Worm (Caenorhabditis elegans): ENCODE results near the gene rga-1.

The rga-1 gene

ce11 chrII:11450882-11451281 lies 13.8 kb upstream of the rga-1 start:
- TF ChIP-seq unc-62 (GFP tag; optimal IDR thresholded peaks at IDR 0.05), result no peak

- no peak for TF ChIP-seq unc-62 (GFP tag; optimal IDR thresholded peaks at IDR 0.05)
These were observed 13.0 kb upstream of the rga-1 start for ce11 chrII:11451738-11452137.

ce11 chrII:11452498-11453005 lies 12.1 kb upstream of the rga-1 start, which contains the start of gene rsp-2:
Gene rsp-2, minus strand, starts transcription at chrII:11452955.
- TF ChIP-seq unc-62 (GFP tag; optimal IDR thresholded peaks at IDR 0.05), result no peak

DNA sequence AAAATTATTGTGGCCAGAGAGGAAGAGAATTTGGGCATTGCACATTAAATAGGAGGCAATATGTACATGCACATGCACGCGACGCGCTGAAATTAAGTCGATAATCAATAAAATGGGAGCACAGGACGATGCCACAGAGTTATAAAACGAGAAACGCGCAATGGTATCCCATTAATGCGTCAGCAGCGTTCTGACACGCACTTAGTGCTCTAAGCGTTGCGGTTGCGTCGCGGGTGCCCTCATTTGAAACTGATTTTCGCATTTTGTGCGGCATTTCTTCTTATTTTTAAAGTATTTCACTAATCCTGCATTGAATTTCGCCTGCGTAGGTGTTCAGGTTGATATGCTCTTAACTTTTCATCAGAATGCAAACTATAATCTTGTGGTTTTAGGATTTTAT lies 11.7 kb upstream of the rga-1 start, which contains the start of gene rsp-1:
TSS of gene rsp-1 (plus strand) at position 338 of the 400 bp plus-strand sequence.
- TF ChIP-seq unc-62 (GFP tag; optimal IDR thresholded peaks at IDR 0.05), result no peak

DNA sequence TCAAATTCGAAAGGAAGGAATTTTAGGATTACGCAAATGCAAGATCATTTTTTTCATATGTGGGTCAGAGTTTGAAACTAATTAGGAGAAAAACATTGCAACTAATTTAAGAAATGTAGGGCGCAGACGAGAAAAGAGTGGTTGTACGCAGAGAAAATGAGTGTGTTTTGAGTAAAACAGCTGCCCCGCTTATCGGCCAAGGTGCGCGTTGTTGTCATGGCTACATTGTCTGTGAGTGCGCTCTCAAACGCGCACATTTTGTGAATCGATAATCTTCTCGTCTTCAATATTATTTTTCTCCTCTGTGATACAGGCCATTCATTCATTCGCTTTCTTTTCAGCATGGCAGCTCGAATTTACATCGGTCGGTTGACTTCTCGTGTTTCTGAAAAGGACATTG lies 11.1 kb upstream of the rga-1 start:
- no peak for TF ChIP-seq unc-62 (GFP tag; optimal IDR thresholded peaks at IDR 0.05)

DNA sequence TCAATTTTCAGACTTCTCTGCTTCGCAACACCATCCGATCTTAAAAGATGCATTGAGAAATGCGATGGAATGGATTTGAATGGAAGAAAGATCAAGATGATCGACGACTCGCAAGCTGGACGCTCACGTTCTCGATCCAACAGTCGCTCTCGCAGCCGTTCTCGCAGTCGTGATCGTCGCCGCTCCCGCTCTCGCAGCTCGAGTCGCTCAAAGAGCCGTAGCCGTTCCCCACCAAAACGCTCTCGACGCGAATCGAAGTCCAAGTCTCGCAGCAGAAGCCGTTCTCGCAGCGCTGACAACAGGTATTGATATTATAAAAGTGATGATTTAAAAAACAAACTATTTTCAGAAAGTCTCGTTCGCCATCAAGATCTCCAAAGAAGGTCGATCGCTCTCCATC lies 9.6 kb upstream of the rga-1 start:
- TF ChIP-seq unc-62 (GFP tag; optimal IDR thresholded peaks at IDR 0.05), result no peak

DNA sequence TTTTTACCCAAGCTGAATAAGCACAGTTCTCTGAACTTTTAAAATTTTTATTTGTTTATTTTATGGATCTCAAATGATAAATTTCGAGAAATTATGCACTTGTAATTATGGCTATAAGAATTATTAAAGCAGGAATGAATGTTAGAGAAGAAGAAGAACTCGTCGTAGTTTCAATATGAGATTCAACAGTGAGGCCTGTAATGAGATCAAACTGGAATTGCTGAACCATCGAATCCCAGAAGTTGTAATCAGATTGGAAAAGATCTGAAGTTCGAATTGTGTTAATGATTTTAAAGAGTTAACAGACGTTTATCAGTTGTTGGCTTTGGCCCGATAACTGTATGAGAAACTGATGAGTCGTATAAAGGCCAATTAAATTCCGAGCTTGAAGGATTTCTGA lies 9.0 kb upstream of the rga-1 start:
- TF ChIP-seq unc-62 (GFP tag; optimal IDR thresholded peaks at IDR 0.05), result no peak

DNA sequence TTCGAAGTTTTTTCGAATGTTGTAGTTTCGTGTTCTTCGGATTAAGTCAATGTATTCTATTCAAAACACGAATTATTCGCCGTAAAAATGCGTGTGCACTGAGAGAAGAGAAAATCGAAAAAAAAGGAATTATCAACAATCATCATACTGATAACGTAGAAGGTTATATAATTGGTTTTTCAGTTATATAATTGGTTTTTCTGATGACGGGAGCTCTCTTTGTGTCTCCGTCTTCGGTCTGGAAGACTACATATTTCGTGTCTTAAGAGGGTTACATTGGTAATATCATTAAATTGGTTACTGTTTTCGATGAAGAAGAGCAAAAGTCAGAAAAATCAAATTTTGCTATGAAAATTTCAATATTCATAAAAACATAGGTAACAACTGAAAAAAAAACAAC lies 4.8 kb upstream of the rga-1 start:
- no peak for TF ChIP-seq unc-62 (GFP tag; optimal IDR thresholded peaks at IDR 0.05)

- no peak for TF ChIP-seq unc-62 (GFP tag; optimal IDR thresholded peaks at IDR 0.05)
These were observed 795 bp upstream of the rga-1 start for ce11 chrII:11463899-11464298.

- no peak for TF ChIP-seq unc-62 (GFP tag; optimal IDR thresholded peaks at IDR 0.05)
These were observed 2.8 kb downstream of the rga-1 start, which contains the start of gene klp-17 for ce11 chrII:11467541-11467940. Gene klp-17, minus strand, starts transcription at chrII:11467641.

- no peak for TF ChIP-seq unc-62 (GFP tag; optimal IDR thresholded peaks at IDR 0.05)
These were observed 4.9 kb downstream of the rga-1 start, which contains the start of gene cisd-1 for ce11 chrII:11469574-11470108. Gene cisd-1, minus strand, starts transcription at chrII:11469624.

DNA sequence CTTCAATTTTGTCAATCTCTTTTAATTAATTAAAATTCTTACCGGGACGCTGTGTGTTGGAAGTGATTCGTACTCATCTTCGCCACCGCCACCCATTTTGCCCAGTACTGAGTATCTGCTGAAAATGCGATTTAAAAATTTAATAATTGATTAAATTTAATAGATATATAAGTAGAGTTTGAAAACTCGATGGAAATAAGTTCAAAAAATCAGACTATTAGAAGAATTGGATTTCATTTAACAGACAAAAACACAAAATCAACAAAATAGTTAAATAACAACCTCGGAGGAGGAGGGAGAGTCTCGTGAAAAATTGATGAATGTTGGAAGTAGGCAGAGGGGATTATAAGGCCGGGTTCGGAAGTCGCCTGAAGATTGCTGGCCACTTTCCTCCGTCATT lies 7.2 kb downstream of the rga-1 start, which contains the start of gene mfn-1:
TSS of gene mfn-1 (minus strand) at position 101 of the 400 bp plus-strand sequence.
- no peak for TF ChIP-seq unc-62 (GFP tag; optimal IDR thresholded peaks at IDR 0.05)

DNA sequence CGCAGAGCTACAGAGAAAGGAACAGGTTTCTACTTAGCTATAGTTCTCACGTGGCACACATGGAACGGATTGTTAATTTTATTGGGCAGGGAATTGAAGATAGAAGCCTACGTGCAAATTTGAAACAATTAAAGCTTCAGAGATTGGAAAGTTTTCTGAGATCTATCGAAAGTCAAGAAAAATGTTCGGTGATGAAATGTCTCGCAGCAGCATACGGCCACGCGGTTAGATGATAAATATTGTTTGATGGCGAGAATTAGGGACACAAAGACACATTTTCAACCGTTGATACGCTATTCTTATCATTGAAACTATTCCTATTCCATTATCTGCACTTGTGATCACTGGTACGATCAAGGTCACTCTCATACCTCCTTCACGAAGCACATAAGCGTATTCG lies 7.8 kb downstream of the rga-1 start:
- TF ChIP-seq unc-62 (GFP tag; optimal IDR thresholded peaks at IDR 0.05), result no peak

DNA sequence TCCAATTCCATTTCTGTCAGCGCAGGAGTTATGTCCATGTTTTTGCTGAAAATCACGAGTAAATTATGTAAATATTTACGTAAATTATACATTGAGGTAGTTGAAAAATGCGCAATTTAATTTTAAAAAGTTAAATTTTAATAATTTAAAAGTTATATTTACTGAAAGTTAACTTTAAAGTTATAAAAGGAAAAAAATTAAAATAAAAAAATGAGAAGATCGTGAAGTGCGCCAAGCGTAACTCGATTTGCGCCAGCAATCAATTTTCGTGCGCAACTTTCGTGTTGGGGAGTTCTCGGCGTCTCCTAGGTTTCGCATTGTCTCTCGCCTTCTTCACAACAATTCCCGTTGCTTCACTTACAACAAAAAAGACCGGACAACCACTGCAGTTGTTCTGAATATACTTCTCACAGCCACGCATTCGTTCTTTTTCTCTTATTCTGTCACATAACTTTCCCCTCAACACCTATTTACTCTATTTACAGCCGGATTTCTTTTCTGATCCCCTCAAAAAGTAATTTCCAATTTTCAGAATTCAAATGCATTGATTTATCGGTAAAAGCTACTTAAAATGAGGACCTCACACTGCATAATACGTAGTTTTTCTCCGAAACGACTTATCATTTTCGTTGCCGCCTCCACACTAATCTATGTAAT lies 9.0 kb downstream of the rga-1 start, which contains the start of the genes metl-1 and W02B12.11:
TSS of gene metl-1 (minus strand) at position 51 of the 657 bp plus-strand sequence.
TSS of gene W02B12.11 (plus strand) at position 337 of the 657 bp plus-strand sequence.
- TF ChIP-seq unc-62 (GFP tag; optimal IDR thresholded peaks at IDR 0.05), result no peak

DNA sequence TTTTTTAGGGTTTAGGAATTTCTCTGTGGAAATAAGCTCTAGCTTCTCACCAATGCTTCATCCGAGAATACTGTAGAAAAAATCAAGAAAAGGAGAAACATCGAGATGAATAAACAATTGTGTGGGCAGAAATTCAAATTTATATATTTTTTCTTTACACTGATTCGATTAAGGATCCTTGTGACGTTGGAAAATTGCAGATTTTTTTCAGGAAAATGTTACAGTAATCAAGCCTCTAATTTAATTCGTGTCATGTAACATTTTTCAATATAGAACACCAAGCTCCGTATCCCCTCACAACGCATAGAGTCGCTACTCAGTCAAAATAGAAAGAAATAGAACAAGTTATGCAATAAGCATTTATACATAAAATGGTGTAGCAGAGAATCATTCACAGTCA lies 11.7 kb downstream of the rga-1 start, which contains the start of gene W02B12.16:
TSS of gene W02B12.16 (minus strand) at position 101 of the 400 bp plus-strand sequence.
- no peak for TF ChIP-seq unc-62 (GFP tag; optimal IDR thresholded peaks at IDR 0.05)

ce11 chrII:11479076-11479475 lies 14.4 kb downstream of the rga-1 start, which contains the start of gene W02B12.12:
Gene W02B12.12, minus strand, starts transcription at chrII:11479176.
- no peak for TF ChIP-seq unc-62 (GFP tag; optimal IDR thresholded peaks at IDR 0.05)

ce11 chrII:11484600-11484999 lies 19.9 kb downstream of the rga-1 start:
- TF ChIP-seq unc-62 (GFP tag; optimal IDR thresholded peaks at IDR 0.05), result no peak
